Fruit fly (Drosophila melanogaster) whole organism: ENCODE measurements around the gene CG17752.

Source experiments
- CG8478 ChIP-seq: fragments of >200 bp; optimal IDR thresholded peaks from 2 replicates; lab custom pipeline; 2018; ENCODE audit warnings: inconsistent platforms
- pan ChIP-seq: fragments of >200 bp; optimal IDR thresholded peaks from 2 replicates; lab custom pipeline; 2017
- psq ChIP-seq: fragments of >200 bp; optimal IDR thresholded peaks from 2 replicates; lab custom pipeline; 2017

DNA sequence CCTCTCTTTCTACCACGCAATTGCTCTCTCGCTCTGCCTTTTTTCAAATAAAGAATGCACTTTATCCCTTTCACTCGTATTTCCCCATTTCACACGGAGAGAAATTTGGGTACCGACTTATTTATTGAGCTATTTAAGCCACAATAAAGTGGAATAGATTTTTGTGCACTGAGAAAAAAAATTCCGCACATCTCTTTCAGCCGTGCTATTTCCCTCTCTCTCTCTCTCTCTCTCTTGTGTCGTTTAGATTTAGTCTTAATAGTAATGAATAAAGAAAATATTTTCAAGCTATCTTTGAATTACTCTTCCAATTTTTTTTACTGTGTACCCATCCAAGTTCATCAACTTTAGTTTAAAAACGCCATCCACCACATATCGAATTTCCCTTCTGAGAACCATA, 13.6 kb downstream of the CG17752 start:
- TF ChIP-seq CG8478 (lab: Kevin White, UChicago): no peak
- no peak for TF ChIP-seq psq (lab: Kevin White, UChicago)
- TF ChIP-seq pan (lab: Kevin White, UChicago): no peak
